Worm (Caenorhabditis elegans) whole organism, L4 larva: ENCODE results near the gene msp-81.
A peak's percentile ranks its signal among the peaks of the same experiment; 100 is the strongest.

Experiments used
- F10B5.3 ChIP-seq: sonication (generic microtip); optimal IDR thresholded peaks from 2 replicates; lab custom pipeline; 2016; ENCODE audit warnings: mild to moderate bottlenecking, missing genetic modification characterization, missing compliant biosample characterization
- F49E8.2 ChIP-seq: sonication (generic microtip); optimal IDR thresholded peaks from 2 replicates; lab custom pipeline; 2016; ENCODE audit warnings: missing compliant biosample characterization, mild to moderate bottlenecking, missing genetic modification characterization, borderline replicate concordance
- R02D3.7 ChIP-seq: fragments of 150-350 bp; sonication (generic microtip); optimal IDR thresholded peaks from 3 replicates; lab custom pipeline; 2014; ENCODE audit warnings: missing biosample characterization, missing genetic modification characterization
- T20F7.1 ChIP-seq: fragments of 200-800 bp; sonication (Bioruptor generic); optimal IDR thresholded peaks from 2 replicates; lab custom pipeline; 2018; ENCODE audit warnings: mild to moderate bottlenecking, missing genetic modification characterization, missing compliant biosample characterization
- Y105C5A.15 ChIP-seq: fragments of 200-800 bp; sonication (Bioruptor generic); IDR thresholded peaks from 2 replicates; pipeline ENCODE4 v1.3.6; 2022; ENCODE audit warnings: missing genetic modification characterization, missing compliant biosample characterization
- Y5F2A.4 ChIP-seq: fragments of 200-800 bp; sonication (Bioruptor generic); optimal IDR thresholded peaks from 2 replicates; lab custom pipeline; 2018; ENCODE audit warnings: mild to moderate bottlenecking, missing genetic modification characterization, missing compliant biosample characterization
- Y75B8A.6 ChIP-seq: fragments of 200-800 bp; sonication (Bioruptor generic); IDR thresholded peaks from 2 replicates; pipeline ENCODE4 v1.3.6; 2022; ENCODE audit warnings: missing genetic modification reagents, missing genetic modification characterization, missing compliant biosample characterization
- ZK337.2 ChIP-seq: fragments of 200-800 bp; sonication (Bioruptor generic); IDR thresholded peaks from 2 replicates; pipeline ENCODE4 v1.3.6; 2022; ENCODE audit warnings: missing genetic modification reagents, missing genetic modification characterization, missing compliant biosample characterization
- ZK546.5 ChIP-seq, 2 experiments: sonication (generic microtip); optimal IDR thresholded peaks; 2 replicates each; lab custom pipeline; 2017; ENCODE audit warnings: missing biosample characterization in 2 of 2, missing genetic modification characterization in 2 of 2
- aha-1 ChIP-seq: fragments of 150-350 bp; peaks from one replicate; lab custom pipeline; 2014; ENCODE audit warnings: missing biosample characterization, missing genetic modification characterization
- ama-1 ChIP-seq: fragments of 150-350 bp; optimal IDR thresholded peaks from 2 replicates; lab custom pipeline; 2014; ENCODE audit warnings: inconsistent platforms, mixed read lengths
- ceh-82 ChIP-seq: sonication (generic microtip); optimal IDR thresholded peaks from 2 replicates; lab custom pipeline; 2017; ENCODE audit warnings: missing biosample characterization, missing genetic modification characterization
- cey-2 ChIP-seq: sonication (generic microtip); optimal IDR thresholded peaks from 3 replicates; lab custom pipeline; 2017; ENCODE audit warnings: missing genetic modification characterization, mild to moderate bottlenecking, missing compliant biosample characterization, antibody characterized with exemption, borderline replicate concordance; ENCODE audit not compliant: insufficient read depth
- ctbp-1 ChIP-seq: fragments of 200-800 bp; sonication (Bioruptor generic); IDR thresholded peaks from 2 replicates; pipeline ENCODE4 v1.3.6; 2022; ENCODE audit warnings: missing genetic modification reagents, missing genetic modification characterization, missing compliant biosample characterization
- daf-12 ChIP-seq: fragments of 150-350 bp; optimal IDR thresholded peaks from 2 replicates; lab custom pipeline; 2014; ENCODE audit warnings: missing biosample characterization, missing genetic modification reagents, missing genetic modification characterization
- daf-16 ChIP-seq, 3 experiments: sonication (generic microtip); optimal IDR thresholded peaks; 2 replicates each; lab custom pipeline; 2016 to 2017; ENCODE audit warnings: missing genetic modification characterization in 3 of 3, missing genetic modification reagents in 3 of 3, mild to moderate bottlenecking in 2 of 3, missing compliant biosample characterization in 2 of 3, missing biosample characterization in 1 of 3, moderate library complexity in 1 of 3
- daf-19 ChIP-seq: fragments of 200-800 bp; sonication (Bioruptor generic); conservative IDR thresholded peaks from 2 replicates; pipeline ENCODE4 v1.3.6; 2022; ENCODE audit warnings: missing genetic modification characterization, missing compliant biosample characterization
- dmd-8 ChIP-seq: fragments of 200-800 bp; sonication (Bioruptor generic); IDR thresholded peaks from 2 replicates; pipeline ENCODE4 v1.3.6; 2022; ENCODE audit warnings: missing genetic modification characterization, missing compliant biosample characterization
- dmd-9 ChIP-seq: fragments of 200-800 bp; sonication (Bioruptor generic); IDR thresholded peaks from 2 replicates; pipeline ENCODE4 v1.3.6; 2022; ENCODE audit warnings: missing genetic modification reagents, missing genetic modification characterization, missing compliant biosample characterization
- dpl-1 ChIP-seq: fragments of 150-350 bp; optimal IDR thresholded peaks from 2 replicates; lab custom pipeline; 2014; ENCODE audit warnings: missing biosample characterization, missing genetic modification reagents, missing genetic modification characterization
- duxl-1 ChIP-seq: sonication (generic microtip); optimal IDR thresholded peaks from 2 replicates; lab custom pipeline; 2016; ENCODE audit warnings: mild to moderate bottlenecking, missing genetic modification characterization, moderate library complexity, missing compliant biosample characterization; ENCODE audit not compliant: poor library complexity
- fkh-10 ChIP-seq: fragments of 150-350 bp; optimal IDR thresholded peaks from 2 replicates; lab custom pipeline; 2014; ENCODE audit warnings: missing biosample characterization, missing genetic modification reagents, missing genetic modification characterization
- fos-1 ChIP-seq: fragments of 150-350 bp; optimal IDR thresholded peaks from 2 replicates; lab custom pipeline; 2014; ENCODE audit warnings: missing biosample characterization, missing genetic modification characterization
- hif-1 ChIP-seq, 2 experiments: sonication (generic microtip); optimal IDR thresholded peaks; 2 replicates each; lab custom pipeline; 2016 to 2017; ENCODE audit warnings: missing compliant biosample characterization in 2 of 2, missing genetic modification characterization in 2 of 2, missing genetic modification reagents in 2 of 2, missing genotype in 2 of 2, mild to moderate bottlenecking in 1 of 2
- hlh-30 ChIP-seq: sonication (generic microtip); optimal IDR thresholded peaks from 2 replicates; lab custom pipeline; 2017; ENCODE audit warnings: antibody characterized with exemption, mild to moderate bottlenecking, missing genetic modification characterization, missing compliant biosample characterization; ENCODE audit not compliant: insufficient read depth
- jun-1 ChIP-seq: fragments of 150-350 bp; optimal IDR thresholded peaks from 2 replicates; lab custom pipeline; 2014; ENCODE audit warnings: missing biosample characterization, missing genetic modification reagents, missing genetic modification characterization
- lim-7 ChIP-seq: fragments of 200-800 bp; sonication (Bioruptor generic); IDR thresholded peaks from 2 replicates; pipeline ENCODE4 v1.3.6; 2022; ENCODE audit warnings: missing genetic modification characterization, missing compliant biosample characterization
- lin-1 ChIP-seq: fragments of 200-800 bp; sonication (Bioruptor generic); IDR thresholded peaks from 2 replicates; pipeline ENCODE4 v1.3.6; 2022; ENCODE audit warnings: missing genetic modification reagents, missing genetic modification characterization, missing compliant biosample characterization
- lir-3 ChIP-seq: sonication (generic microtip); optimal IDR thresholded peaks from 2 replicates; lab custom pipeline; 2016; ENCODE audit warnings: mild to moderate bottlenecking, missing genetic modification characterization, missing compliant biosample characterization
- madf-5 ChIP-seq, 2 experiments: fragments of 200-800 bp; sonication (Bioruptor generic); IDR thresholded peaks; 2 replicates each; pipeline ENCODE4 v1.3.6; 2022; ENCODE audit warnings: missing compliant biosample characterization in 2 of 2, missing genetic modification characterization in 2 of 2
- mdl-1 ChIP-seq, 2 experiments: fragments of 150-350 bp in 1 of 2; sonication (generic microtip) in 1 of 2; optimal IDR thresholded peaks; 2 replicates each; lab custom pipeline; 2014 to 2017; ENCODE audit warnings: missing biosample characterization in 2 of 2, missing genetic modification characterization in 2 of 2
- mdt-29 ChIP-seq: fragments of 200-800 bp; sonication (Bioruptor generic); IDR thresholded peaks from 2 replicates; pipeline ENCODE4 v1.3.6; 2022; ENCODE audit warnings: missing genetic modification reagents, missing genetic modification characterization, missing compliant biosample characterization
- mep-1 ChIP-seq: fragments of 150-350 bp; sonication (generic microtip); optimal IDR thresholded peaks from 3 replicates; lab custom pipeline; 2014; ENCODE audit warnings: missing biosample characterization, missing genetic modification characterization
- mes-2 ChIP-seq: sonication (generic microtip); optimal IDR thresholded peaks from 2 replicates; lab custom pipeline; 2016; ENCODE audit warnings: missing genotype, mild to moderate bottlenecking, missing genetic modification characterization, missing compliant biosample characterization; ENCODE audit not compliant: poor library complexity, severe bottlenecking
- nhr-11 ChIP-seq: fragments of 150-350 bp; optimal IDR thresholded peaks from 2 replicates; lab custom pipeline; 2014; ENCODE audit warnings: missing biosample characterization, missing genetic modification characterization
- nhr-111 ChIP-seq: fragments of 200-800 bp; sonication (Bioruptor generic); optimal IDR thresholded peaks from 2 replicates; lab custom pipeline; 2018; ENCODE audit warnings: mild to moderate bottlenecking, missing genetic modification characterization, missing compliant biosample characterization
- nhr-237 ChIP-seq: sonication (generic microtip); optimal IDR thresholded peaks from 2 replicates; lab custom pipeline; 2017; ENCODE audit warnings: missing biosample characterization, missing genetic modification characterization
- nhr-28 ChIP-seq: fragments of 150-350 bp; optimal IDR thresholded peaks from 2 replicates; lab custom pipeline; 2014; ENCODE audit warnings: missing biosample characterization, missing genetic modification characterization
- nhr-41 ChIP-seq: fragments of 200-800 bp; sonication (Bioruptor generic); IDR thresholded peaks from 2 replicates; pipeline ENCODE4 v1.3.6; 2022; ENCODE audit warnings: missing genetic modification reagents, missing genetic modification characterization, missing compliant biosample characterization
- nhr-48 ChIP-seq: sonication (generic microtip); optimal IDR thresholded peaks from 2 replicates; lab custom pipeline; 2016; ENCODE audit warnings: mild to moderate bottlenecking, missing genetic modification characterization, missing compliant biosample characterization
- pqm-1 ChIP-seq: sonication (generic microtip); optimal IDR thresholded peaks from 2 replicates; lab custom pipeline; 2017; ENCODE audit warnings: missing biosample characterization, missing genetic modification characterization
- rbr-2 ChIP-seq: sonication (generic microtip); optimal IDR thresholded peaks from 2 replicates; lab custom pipeline; 2016; ENCODE audit warnings: missing genotype, missing genetic modification characterization, missing compliant biosample characterization
- set-16 ChIP-seq: fragments of 200-800 bp; sonication (Bioruptor generic); IDR thresholded peaks from 2 replicates; pipeline ENCODE4 v1.3.6; 2022; ENCODE audit warnings: missing genetic modification reagents, missing genetic modification characterization, missing compliant biosample characterization
- snpc-1.2 ChIP-seq: fragments of 200-800 bp; sonication (Bioruptor generic); IDR thresholded peaks from 2 replicates; pipeline ENCODE4 v1.3.6; 2022; ENCODE audit warnings: missing genetic modification reagents, missing genetic modification characterization, missing compliant biosample characterization
- snpc-4 ChIP-seq: fragments of 150-350 bp; optimal IDR thresholded peaks from 2 replicates; lab custom pipeline; 2014; ENCODE audit warnings: missing biosample characterization, missing genetic modification characterization
- spr-3 ChIP-seq: fragments of 200-800 bp; sonication (Bioruptor generic); optimal IDR thresholded peaks from 2 replicates; lab custom pipeline; 2018; ENCODE audit warnings: mild to moderate bottlenecking, missing genetic modification characterization, missing compliant biosample characterization
- unc-130 ChIP-seq: sonication (generic microtip); optimal IDR thresholded peaks from 2 replicates; lab custom pipeline; 2016; ENCODE audit warnings: missing genetic modification reagents, missing genetic modification characterization, missing compliant biosample characterization
- unc-39 ChIP-seq: sonication (generic microtip); optimal IDR thresholded peaks from 2 replicates; lab custom pipeline; 2017; ENCODE audit warnings: missing biosample characterization, missing genetic modification characterization
- vab-7 ChIP-seq: fragments of 200-800 bp; sonication (Bioruptor generic); IDR thresholded peaks from 2 replicates; pipeline ENCODE4 v1.3.6; 2022; ENCODE audit warnings: missing genetic modification reagents, missing genetic modification characterization, missing compliant biosample characterization
- zip-11 ChIP-seq: fragments of 200-800 bp; sonication (Bioruptor generic); IDR thresholded peaks from 2 replicates; pipeline ENCODE4 v1.3.6; 2022; ENCODE audit warnings: missing genetic modification characterization, missing compliant biosample characterization
- zip-2 ChIP-seq: fragments of 150-350 bp; optimal IDR thresholded peaks from 2 replicates; lab custom pipeline; 2014; ENCODE audit warnings: missing biosample characterization, missing genetic modification characterization
- ztf-11 ChIP-seq: fragments of 150-350 bp; optimal IDR thresholded peaks from 2 replicates; lab custom pipeline; 2014; ENCODE audit warnings: missing biosample characterization, missing genetic modification characterization

The msp-81 gene

DNA sequence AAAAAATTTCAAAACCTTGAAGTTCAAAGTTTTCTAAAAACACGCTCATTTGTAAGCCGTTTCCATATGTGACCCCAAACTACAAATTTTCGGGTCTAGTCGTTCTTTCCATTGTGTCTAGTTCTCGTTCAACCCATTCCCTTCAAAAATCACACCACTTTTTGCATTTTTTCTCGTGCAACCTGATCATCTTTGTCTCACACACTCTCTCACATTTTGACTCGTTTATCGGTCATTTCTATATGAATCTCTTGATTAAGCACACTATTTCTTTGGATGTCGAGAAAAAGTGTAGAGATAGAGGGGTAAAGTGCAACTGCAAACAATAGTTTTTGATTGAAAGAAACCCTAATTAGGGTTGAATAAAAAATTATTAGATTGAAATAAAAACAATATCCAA is 32.7 kb downstream of the msp-81 start (continued):
- TF ChIP-seq madf-5 (GFP tag; IDR thresholded peaks at IDR 0.05; lab: Robert Waterston, UW) (no peak), snpc-1.2 (GFP tag; lab: Robert Waterston, UW) (no peak), nhr-111 (GFP tag; lab: Kevin White, UChicago) (no peak), unc-130 (GFP tag; lab: Kevin White, UChicago) (no peak), mdt-29 (no peak), nhr-41 (GFP tag; lab: Robert Waterston, UW) (no peak), dmd-8 (GFP tag; lab: Robert Waterston, UW) (no peak), spr-3 (GFP tag; lab: Kevin White, UChicago) (no peak), unc-39 (tag; lab: Kevin White, UChicago) (no peak), hif-1 (tag; optimal IDR thresholded peaks at IDR 0.05; lab: Kevin White, UChicago) (peak in 1 of 2 experiments; percentile 25), Y5F2A.4 (GFP tag; lab: Kevin White, UChicago) (no peak), nhr-237 (tag; lab: Kevin White, UChicago) (no peak), vab-7 (GFP tag; lab: Robert Waterston, UW) (no peak), ama-1 (lab: Kevin White, UChicago) (no peak), pqm-1 (tag; lab: Kevin White, UChicago) (peak; percentile 40), lim-7 (no peak), hlh-30 (tag; lab: Kevin White, UChicago) (peak; percentile 87), ceh-82 (tag; lab: Kevin White, UChicago) (no peak), daf-12 (no peak), F49E8.2 (tag; lab: Kevin White, UChicago) (no peak), Y75B8A.6 (GFP tag; lab: Robert Waterston, UW) (no peak), zip-11 (GFP tag; lab: Robert Waterston, UW) (no peak), R02D3.7 (tag; lab: Kevin White, UChicago) (no peak), rbr-2 (peak; percentile 6), T20F7.1 (GFP tag; lab: Kevin White, UChicago) (peak; percentile 49), Y105C5A.15 (GFP tag; lab: Robert Waterston, UW) (no peak), fkh-10 (no peak), nhr-48 (tag; lab: Kevin White, UChicago) (peak; percentile 43), dmd-9 (GFP tag; lab: Robert Waterston, UW) (no peak), dpl-1 (peak; percentile 3), duxl-1 (tag; lab: Kevin White, UChicago) (no peak), daf-19 (GFP tag; lab: Robert Waterston, UW) (no peak), lin-1 (GFP tag; lab: Robert Waterston, UW) (peak; percentile 81; the same call in 1 of the 2 replicates), mep-1 (peak; percentile 79), jun-1 (tag; lab: Kevin White, UChicago) (no peak), ZK337.2 (GFP tag; lab: Robert Waterston, UW) (no peak), F10B5.3 (tag; lab: Kevin White, UChicago) (no peak), ztf-11 (tag; lab: Kevin White, UChicago) (no peak), snpc-4 (no peak), cey-2 (tag; lab: Kevin White, UChicago) (no peak), lir-3 (tag; lab: Kevin White, UChicago) (no peak), set-16 (GFP tag; lab: Robert Waterston, UW) (no peak), fos-1 (tag; lab: Kevin White, UChicago) (no peak), nhr-28 (tag; lab: Kevin White, UChicago) (peak; percentile 96), nhr-11 (tag; lab: Kevin White, UChicago) (no peak), mdl-1 (tag; optimal IDR thresholded peaks at IDR 0.05; lab: Kevin White, UChicago) (peak in 1 of 2 experiments; percentile 71), ctbp-1 (no peak), daf-16 (GFP tag; optimal IDR thresholded peaks at IDR 0.05; lab: Kevin White, UChicago) (no peak), daf-16 (tag; optimal IDR thresholded peaks at IDR 0.05; lab: Kevin White, UChicago) (peak; percentile 70), ZK546.5 (tag; optimal IDR thresholded peaks at IDR 0.05; lab: Kevin White, UChicago) (no peak), mes-2 (tag; lab: Kevin White, UChicago) (peak; percentile 72), aha-1 (tag; lab: Kevin White, UChicago) (no peak), zip-2 (tag; lab: Kevin White, UChicago) (no peak)
